Fruit fly (Drosophila melanogaster): ENCODE measurements around the gene eIF4EHP.
A peak's percentile ranks its signal among the peaks of the same experiment; 100 is the strongest.

eIF4EHP gene

dm6 chr3R:24025715-24026467 is 82.9 kb downstream of the eIF4EHP start (continued):
- TF ChIP-seq chif (GFP tag; optimal IDR thresholded peaks at IDR 0.05) (peak in 1 of 2 experiments; percentile 51), CG11398 (GFP tag; optimal IDR thresholded peaks at IDR 0.05) (no peak), CG8281 (tag; optimal IDR thresholded peaks at IDR 0.05) (no peak), Neu2 (GFP tag; optimal IDR thresholded peaks at IDR 0.05; ENCODE audit: borderline replicate concordance) (no peak), eyg (GFP tag; optimal IDR thresholded peaks at IDR 0.05) (no peak), Dll (GFP tag; IDR thresholded peaks at IDR 0.05; ENCODE audit: partially characterized antibody) (no peak), row (GFP tag; IDR thresholded peaks at IDR 0.05) (peak; percentile 51; the same call in 2 of the 3 replicates), gsb-n (tag; optimal IDR thresholded peaks at IDR 0.05) (no peak), lmd (GFP tag; IDR thresholded peaks at IDR 0.05) (peak; percentile 47), mld (GFP tag; IDR thresholded peaks at IDR 0.05; ENCODE audit: partially characterized antibody) (0 out of 3 replicates have a peak, but pooled peaks have one; percentile 22), Meics (GFP tag; optimal IDR thresholded peaks at IDR 0.05) (peak; percentile 9), Sox100B (GFP tag; optimal IDR thresholded peaks at IDR 0.05) (no peak), H15 (GFP tag; IDR thresholded peaks at IDR 0.05) (no peak), CG15479 (GFP tag; optimal IDR thresholded peaks at IDR 0.05) (no peak), CG14667 (GFP tag; IDR thresholded peaks at IDR 0.05) (no peak), CG8388 (GFP tag; optimal IDR thresholded peaks at IDR 0.05) (no peak), CG17802 (tag; optimal IDR thresholded peaks at IDR 0.05) (no peak), gt (GFP tag; IDR thresholded peaks at IDR 0.05) (no peak), Nf-YB (GFP tag; optimal IDR thresholded peaks at IDR 0.05) (no peak), Oaz (GFP tag; IDR thresholded peaks at IDR 0.05) (no peak), mam (GFP tag; optimal IDR thresholded peaks at IDR 0.05) (peak; percentile 11), NC2β (GFP tag; optimal IDR thresholded peaks at IDR 0.05) (no peak), gro (GFP tag; optimal IDR thresholded peaks at IDR 0.05) (no peak), CG18011 (GFP tag; optimal IDR thresholded peaks at IDR 0.05) (no peak), CkIIα-i1 (GFP tag; IDR thresholded peaks at IDR 0.05) (no peak), CG1603 (tag; optimal IDR thresholded peaks at IDR 0.05) (peak; percentile 40), Gsc (GFP tag; IDR thresholded peaks at IDR 0.05) (no peak), Hr39 (optimal IDR thresholded peaks at IDR 0.05) (no peak), HmgD (GFP tag; optimal IDR thresholded peaks at IDR 0.05) (no peak), CG6813 (GFP tag; optimal IDR thresholded peaks at IDR 0.05) (no peak), lov (optimal IDR thresholded peaks at IDR 0.05) (no peak), lov (GFP tag; IDR thresholded peaks at IDR 0.05) (no peak), CG2712 (tag; optimal IDR thresholded peaks at IDR 0.05) (peak; percentile 65), seq (GFP tag; IDR thresholded peaks at IDR 0.05) (no peak), Doc3 (GFP tag; IDR thresholded peaks at IDR 0.05; ENCODE audit: partially characterized antibody) (no peak), Eip74EF (GFP tag; optimal IDR thresholded peaks at IDR 0.05) (peak in 1 of 2 experiments; percentile 13), ttk (GFP tag; IDR thresholded peaks at IDR 0.05) (peak; percentile 21; the same call in 1 of the 2 replicates), CG12236 (GFP tag; optimal IDR thresholded peaks at IDR 0.05) (no peak), hth (optimal IDR thresholded peaks at IDR 0.05) (no peak), usp (GFP tag; optimal IDR thresholded peaks at IDR 0.05) (no peak), dimm (GFP tag; IDR thresholded peaks at IDR 0.05) (no peak), HmgZ (tag; optimal IDR thresholded peaks at IDR 0.05) (no peak), eve (GFP tag; optimal IDR thresholded peaks at IDR 0.05) (peak in 1 of 2 experiments; percentile 75), crc (GFP tag; optimal IDR thresholded peaks at IDR 0.05) (no peak), exex (tag; optimal IDR thresholded peaks at IDR 0.05) (no peak), p53 (GFP tag; optimal IDR thresholded peaks at IDR 0.05) (no peak), CG1647 (GFP tag; optimal IDR thresholded peaks at IDR 0.05) (no peak), CG4424 (GFP tag; optimal IDR thresholded peaks at IDR 0.05) (peak; percentile 35), CG11085 (GFP tag; IDR thresholded peaks at IDR 0.05) (no peak), pb (GFP tag; optimal IDR thresholded peaks at IDR 0.05) (no peak), Rx (GFP tag; IDR thresholded peaks at IDR 0.05) (no peak)
